Fruit fly (Drosophila melanogaster) whole organism, embryonic: Measurements from ENCODE around the gene sdt.

Source experiments
- C15 ChIP-seq: fragments of 200-800 bp; sonication (Bioruptor generic); IDR thresholded peaks from 3 replicates; pipeline ENCODE4 v1.3.6; 2022; ENCODE audit warnings: missing biosample characterization, missing genetic modification characterization
- CG1024 ChIP-seq: fragments of 200-800 bp; sonication (Bioruptor generic); IDR thresholded peaks from 2 replicates; pipeline ENCODE4 v1.3.6; 2022; ENCODE audit warnings: missing biosample characterization, missing genetic modification characterization
- CG10565 ChIP-seq: fragments of 200-800 bp; sonication (Bioruptor generic); optimal IDR thresholded peaks from 3 replicates; lab custom pipeline; 2016; ENCODE audit warnings: missing biosample characterization, mild to moderate bottlenecking, missing genetic modification characterization
- CG1647 ChIP-seq: fragments of 200-800 bp; sonication (Bioruptor generic); optimal IDR thresholded peaks from 3 replicates; lab custom pipeline; 2016; ENCODE audit warnings: missing biosample characterization, missing genetic modification characterization
- CG2875 ChIP-seq: fragments of 200-800 bp; sonication (Bioruptor generic); optimal IDR thresholded peaks from 2 replicates; lab custom pipeline; 2017; ENCODE audit warnings: missing biosample characterization, mild to moderate bottlenecking, missing genetic modification characterization, missing genetic modification reagents
- CG30403 ChIP-seq: fragments of 200-800 bp; sonication (Bioruptor generic); optimal IDR thresholded peaks from 3 replicates; lab custom pipeline; 2016; ENCODE audit warnings: missing biosample characterization, missing genetic modification characterization
- CG31365 ChIP-seq: fragments of 200-800 bp; sonication (Bioruptor generic); optimal IDR thresholded peaks from 2 replicates; lab custom pipeline; 2018; ENCODE audit warnings: missing biosample characterization, mild to moderate bottlenecking, missing genetic modification characterization
- CG31441 ChIP-seq: fragments of 200-800 bp; sonication (Bioruptor generic); IDR thresholded peaks from 2 replicates; pipeline ENCODE4 v1.3.6; 2022; ENCODE audit warnings: missing biosample characterization, missing genetic modification characterization
- CG3281 ChIP-seq: fragments of 200-800 bp; sonication (Bioruptor generic); optimal IDR thresholded peaks from 3 replicates; lab custom pipeline; 2017; ENCODE audit warnings: missing biosample characterization, mild to moderate bottlenecking, missing genetic modification characterization
- CG33557 ChIP-seq: fragments of 200-800 bp; sonication (Bioruptor generic); optimal IDR thresholded peaks from 2 replicates; lab custom pipeline; 2019; ENCODE audit warnings: missing biosample characterization, mild to moderate bottlenecking, missing genetic modification characterization, moderate library complexity
- CG42726 ChIP-seq: fragments of 200-800 bp; sonication (Bioruptor generic); IDR thresholded peaks from 2 replicates; pipeline ENCODE4 v1.3.6; 2022; ENCODE audit warnings: missing biosample characterization, missing genetic modification characterization; ENCODE audit not compliant: partially characterized antibody
- CG4617 ChIP-seq: fragments of 200-800 bp; sonication (Bioruptor generic); optimal IDR thresholded peaks from 3 replicates; lab custom pipeline; 2016; ENCODE audit warnings: missing biosample characterization, missing genetic modification characterization, borderline replicate concordance
- CG4730 ChIP-seq: fragments of 200-800 bp; sonication (Bioruptor generic); IDR thresholded peaks from 2 replicates; pipeline ENCODE4 v1.3.6; 2022; ENCODE audit warnings: missing biosample characterization, missing genetic modification characterization
- CG6791 ChIP-seq: fragments of 200-800 bp; sonication (Bioruptor generic); IDR thresholded peaks from 3 replicates; pipeline ENCODE4 v1.3.6; 2022; ENCODE audit warnings: missing biosample characterization, missing genetic modification characterization; ENCODE audit not compliant: partially characterized antibody
- CG7963 ChIP-seq: fragments of 200-800 bp; sonication (Bioruptor generic); IDR thresholded peaks from 3 replicates; pipeline ENCODE4 v1.3.6; 2022; ENCODE audit warnings: missing biosample characterization, missing genetic modification characterization; ENCODE audit not compliant: partially characterized antibody
- CG8281 ChIP-seq: fragments of 200-800 bp; sonication (Bioruptor generic); optimal IDR thresholded peaks from 2 replicates; lab custom pipeline; 2018; ENCODE audit warnings: missing biosample characterization, mild to moderate bottlenecking, missing genetic modification characterization, moderate library complexity
- CG8359 ChIP-seq: fragments of 200-800 bp; sonication (Bioruptor generic); optimal IDR thresholded peaks from 2 replicates; lab custom pipeline; 2017; ENCODE audit warnings: missing biosample characterization, mild to moderate bottlenecking, missing genetic modification characterization, borderline replicate concordance
- CG8388 ChIP-seq: fragments of 200-800 bp; sonication (Bioruptor generic); optimal IDR thresholded peaks from 2 replicates; lab custom pipeline; 2019; ENCODE audit warnings: missing biosample characterization, mild to moderate bottlenecking, missing genetic modification characterization, moderate library complexity
- CG8478 ChIP-seq: fragments of >200 bp; optimal IDR thresholded peaks from 2 replicates; lab custom pipeline; 2018
- CG8944 ChIP-seq: fragments of 200-800 bp; sonication (Bioruptor generic); optimal IDR thresholded peaks from 3 replicates; lab custom pipeline; 2016; ENCODE audit warnings: missing biosample characterization, missing genetic modification characterization
- CG9437 ChIP-seq: fragments of 200-800 bp; sonication (Bioruptor generic); optimal IDR thresholded peaks from 2 replicates; lab custom pipeline; 2018; ENCODE audit warnings: missing biosample characterization, mild to moderate bottlenecking, missing genetic modification characterization
- CG9609 ChIP-seq: fragments of 200-800 bp; sonication (Bioruptor generic); optimal IDR thresholded peaks from 3 replicates; lab custom pipeline; 2016; ENCODE audit warnings: missing biosample characterization, missing genetic modification characterization
- CG9817 ChIP-seq: fragments of 200-800 bp; sonication (Bioruptor generic); optimal IDR thresholded peaks from 2 replicates; lab custom pipeline; 2018; ENCODE audit warnings: missing biosample characterization, mild to moderate bottlenecking, missing genetic modification characterization, moderate library complexity
- CHES-1-like ChIP-seq: fragments of 200-800 bp; sonication (Bioruptor generic); optimal IDR thresholded peaks from 2 replicates; lab custom pipeline; 2016; ENCODE audit warnings: missing biosample characterization, missing genetic modification characterization
- Chrac-16 ChIP-seq: fragments of 200-800 bp; sonication (Bioruptor generic); optimal IDR thresholded peaks from 3 replicates; lab custom pipeline; 2016; ENCODE audit warnings: missing biosample characterization, missing genetic modification characterization
- CrebB ChIP-seq: fragments of 200-800 bp; sonication (Bioruptor generic); optimal IDR thresholded peaks from 3 replicates; lab custom pipeline; 2018; ENCODE audit warnings: missing biosample characterization, mild to moderate bottlenecking, missing genetic modification characterization
- E2f1 ChIP-seq: fragments of 200-800 bp; sonication (Bioruptor generic); IDR thresholded peaks from 2 replicates; pipeline ENCODE4 v1.3.6; 2022; ENCODE audit warnings: missing biosample characterization, missing genetic modification characterization
- Elba2 ChIP-seq: fragments of 200-800 bp; sonication (Bioruptor generic); optimal IDR thresholded peaks from 3 replicates; lab custom pipeline; 2016; ENCODE audit warnings: missing biosample characterization, missing genetic modification characterization
- Med ChIP-seq: fragments of 200-800 bp; sonication (Bioruptor generic); peaks from one replicate; lab custom pipeline; 2016; ENCODE audit warnings: missing biosample characterization, missing genetic modification characterization, mild to moderate bottlenecking, inconsistent platforms, moderate library complexity
- NC2β ChIP-seq: fragments of 200-800 bp; sonication (Bioruptor generic); optimal IDR thresholded peaks from 2 replicates; lab custom pipeline; 2016; ENCODE audit warnings: missing biosample characterization, missing genetic modification characterization
- Pdp1 ChIP-seq, 2 experiments: fragments of 200-800 bp; sonication (Bioruptor generic); optimal IDR thresholded peaks; 3 replicates each; lab custom pipeline; 2016; ENCODE audit warnings: missing biosample characterization in 2 of 2, missing genetic modification characterization in 2 of 2, mild to moderate bottlenecking in 1 of 2, moderate library complexity in 1 of 2
- Spps ChIP-seq: fragments of 200-800 bp; sonication (Bioruptor generic); optimal IDR thresholded peaks from 2 replicates; lab custom pipeline; 2018; ENCODE audit warnings: missing biosample characterization, mild to moderate bottlenecking, missing genetic modification characterization
- Sry-δ ChIP-seq: fragments of 200-800 bp; sonication (Bioruptor generic); optimal IDR thresholded peaks from 2 replicates; lab custom pipeline; 2016; ENCODE audit warnings: missing biosample characterization, missing genetic modification characterization
- ara ChIP-seq: fragments of 200-800 bp; sonication (Bioruptor generic); IDR thresholded peaks from 2 replicates; pipeline ENCODE4 v1.3.6; 2022; ENCODE audit warnings: missing biosample characterization, missing genetic modification characterization
- chif ChIP-seq, 2 experiments: fragments of 200-800 bp; sonication (Bioruptor generic); optimal IDR thresholded peaks; 3 replicates each; lab custom pipeline; 2016; ENCODE audit warnings: missing biosample characterization in 2 of 2, missing genetic modification characterization in 2 of 2
- dpn ChIP-seq, 2 experiments: fragments of 200-800 bp; sonication (Bioruptor generic); optimal IDR thresholded peaks; 3 replicates each; lab custom pipeline; 2016; ENCODE audit warnings: missing biosample characterization in 2 of 2, missing genetic modification characterization in 2 of 2
- esg ChIP-seq: fragments of 200-800 bp; sonication (Bioruptor generic); conservative IDR thresholded peaks from 2 replicates; pipeline ENCODE4 v1.3.6; 2022; ENCODE audit warnings: missing biosample characterization, missing genetic modification characterization
- ewg ChIP-seq: fragments of 200-800 bp; sonication (Bioruptor generic); optimal IDR thresholded peaks from 3 replicates; lab custom pipeline; 2017; ENCODE audit warnings: mild to moderate bottlenecking, missing biosample characterization, missing genetic modification reagents, missing genetic modification characterization
- gce ChIP-seq: fragments of 200-800 bp; sonication (Bioruptor generic); IDR thresholded peaks from 3 replicates; pipeline ENCODE4 v1.3.6; 2022; ENCODE audit warnings: missing biosample characterization, missing genetic modification characterization
- kay ChIP-seq: fragments of 200-800 bp; sonication (Bioruptor generic); optimal IDR thresholded peaks from 2 replicates; lab custom pipeline; 2016; ENCODE audit warnings: missing biosample characterization, missing genetic modification characterization
- lilli ChIP-seq: fragments of 200-800 bp; sonication (Bioruptor generic); optimal IDR thresholded peaks from 3 replicates; lab custom pipeline; 2016; ENCODE audit warnings: missing biosample characterization, missing genetic modification characterization
- nom ChIP-seq: fragments of 200-800 bp; sonication (Bioruptor generic); optimal IDR thresholded peaks from 2 replicates; lab custom pipeline; 2017; ENCODE audit warnings: missing biosample characterization, missing genetic modification characterization, mild to moderate bottlenecking, moderate library complexity, missing genetic modification reagents
- pan ChIP-seq, 4 experiments: fragments of >200 bp in 3 of 4; fragments of 200-800 bp in 1 of 4; sonication (Bioruptor generic) in 1 of 4; optimal IDR thresholded peaks in 3 of 4; IDR thresholded peaks in 1 of 4; 2 replicates each; pipeline versions ENCODE4 v1.3.6 to Lab custom; 2017 to 2022; ENCODE audit warnings: missing biosample characterization in 2 of 4, missing genetic modification characterization in 2 of 4, mixed read lengths in 1 of 4
- phol ChIP-seq: fragments of 200-800 bp; sonication (Bioruptor generic); optimal IDR thresholded peaks from 3 replicates; lab custom pipeline; 2018; ENCODE audit warnings: missing biosample characterization, mild to moderate bottlenecking, missing genetic modification characterization, moderate library complexity
- seq ChIP-seq: fragments of 200-800 bp; sonication (Bioruptor generic); IDR thresholded peaks from 2 replicates; pipeline ENCODE4 v1.3.6; 2022; ENCODE audit warnings: missing biosample characterization, missing genetic modification characterization
- sqz ChIP-seq: fragments of 200-800 bp; sonication (Bioruptor generic); optimal IDR thresholded peaks from 3 replicates; lab custom pipeline; 2018; ENCODE audit warnings: missing biosample characterization, mild to moderate bottlenecking, missing genetic modification characterization
- tup ChIP-seq: fragments of 200-800 bp; sonication (Bioruptor generic); optimal IDR thresholded peaks from 2 replicates; lab custom pipeline; 2016; ENCODE audit warnings: missing biosample characterization, mild to moderate bottlenecking, missing genetic modification characterization, moderate library complexity
- tx ChIP-seq: fragments of 200-800 bp; sonication (Bioruptor generic); optimal IDR thresholded peaks from 2 replicates; lab custom pipeline; 2016; ENCODE audit warnings: missing biosample characterization, missing genetic modification characterization
- vvl ChIP-seq: fragments of 200-800 bp; sonication (Bioruptor generic); IDR thresholded peaks from 2 replicates; pipeline ENCODE4 v1.3.6; 2022; ENCODE audit warnings: missing biosample characterization, missing genetic modification characterization
- z ChIP-seq: fragments of 200-800 bp; sonication (Bioruptor generic); IDR thresholded peaks from 3 replicates; pipeline ENCODE4 v1.3.6; 2022; ENCODE audit warnings: missing biosample characterization, missing genetic modification characterization
- zen2 ChIP-seq: fragments of 200-800 bp; sonication (Bioruptor generic); IDR thresholded peaks from 3 replicates; pipeline ENCODE4 v1.3.6; 2022; ENCODE audit warnings: missing biosample characterization, missing genetic modification characterization; ENCODE audit not compliant: partially characterized antibody

Gene sdt

dm6 chrX:8243251-8243650 is 64.9 kb downstream of the sdt start (continued):
- no peak for TF ChIP-seq z (GFP tag; lab: Robert Waterston, UW)
- TF ChIP-seq CG3281, result no peak
- no peak for TF ChIP-seq Chrac-16 (GFP tag; lab: Kevin White, UChicago)
- TF ChIP-seq ewg, result peak; percentile 8
- TF ChIP-seq Elba2 (GFP tag; lab: Kevin White, UChicago), result peak; percentile 69
- 0 out of 3 replicates have a peak, but pooled peaks have one; percentile 33 for TF ChIP-seq zen2 (GFP tag; lab: Robert Waterston, UW)
- TF ChIP-seq CrebB (tag; lab: Kevin White, UChicago), result no peak
- TF ChIP-seq Sry-δ (GFP tag; lab: Kevin White, UChicago), result peak; percentile 21
- no peak for TF ChIP-seq lilli (GFP tag; lab: Kevin White, UChicago)
- no peak for TF ChIP-seq CG31441 (GFP tag; lab: Robert Waterston, UW)
- peak; percentile 45; the same call in 1 of the 3 replicates for TF ChIP-seq CG6791 (GFP tag; lab: Robert Waterston, UW)
- TF ChIP-seq CG42726 (GFP tag; lab: Robert Waterston, UW), result no peak
- TF ChIP-seq CG8281, result no peak
- no peak for TF ChIP-seq CG8478 (lab: Kevin White, UChicago)
- no peak for TF ChIP-seq kay (GFP tag; lab: Kevin White, UChicago)
- no peak for TF ChIP-seq pan (optimal IDR thresholded peaks at IDR 0.05; lab: Kevin White, UChicago)
- no peak for TF ChIP-seq pan (GFP tag; optimal IDR thresholded peaks at IDR 0.05 in 1 of 2, IDR thresholded peaks at IDR 0.05 in 1 of 2)
- no peak for TF ChIP-seq phol (tag; lab: Kevin White, UChicago)
- TF ChIP-seq CG9437 (GFP tag; lab: Kevin White, UChicago), result peak; percentile 63
- peak in 1 of 2 experiments; percentile 93 for TF ChIP-seq Pdp1 (GFP tag; optimal IDR thresholded peaks at IDR 0.05; lab: Kevin White, UChicago)
- TF ChIP-seq CG2875 (GFP tag; lab: Kevin White, UChicago), result no peak
- no peak for TF ChIP-seq CG8388 (GFP tag; lab: Kevin White, UChicago)
- TF ChIP-seq dpn (GFP tag; optimal IDR thresholded peaks at IDR 0.05; lab: Kevin White, UChicago), result no peak
- no peak for TF ChIP-seq CG9817 (tag; lab: Kevin White, UChicago)
- no peak for TF ChIP-seq CG8359
- TF ChIP-seq chif (GFP tag; optimal IDR thresholded peaks at IDR 0.05; lab: Kevin White, UChicago), result no peak
- TF ChIP-seq CG9609 (GFP tag; lab: Kevin White, UChicago), result no peak
- TF ChIP-seq sqz (GFP tag; lab: Kevin White, UChicago), result no peak
- TF ChIP-seq CG1024 (GFP tag; lab: Robert Waterston, UW), result no peak
- TF ChIP-seq E2f1, result no peak
- TF ChIP-seq ara, result no peak
- no peak for TF ChIP-seq esg
- no peak for TF ChIP-seq CG30403
- TF ChIP-seq C15, result no peak
- no peak for TF ChIP-seq vvl
- no peak for TF ChIP-seq seq (GFP tag; lab: Robert Waterston, UW)
- no peak for TF ChIP-seq CG7963 (GFP tag; lab: Robert Waterston, UW)
- TF ChIP-seq CG4617 (GFP tag; lab: Kevin White, UChicago), result no peak
- no peak for TF ChIP-seq CG10565 (GFP tag; lab: Kevin White, UChicago)
- TF ChIP-seq CG31365, result no peak
- no peak for TF ChIP-seq CG1647
- no peak for TF ChIP-seq CHES-1-like (GFP tag; lab: Kevin White, UChicago)
- peak; percentile 11 for TF ChIP-seq nom (GFP tag; lab: Kevin White, UChicago)
- TF ChIP-seq CG8944 (GFP tag; lab: Kevin White, UChicago), result no peak
- TF ChIP-seq NC2β, result no peak
- no peak for TF ChIP-seq gce
- no peak for TF ChIP-seq tup
- no peak for TF ChIP-seq Spps (tag; lab: Kevin White, UChicago)
- TF ChIP-seq Med (GFP tag; lab: Kevin White, UChicago), result peak; percentile 65
- TF ChIP-seq CG4730 (GFP tag; lab: Robert Waterston, UW), result no peak
- TF ChIP-seq CG33557 (GFP tag; lab: Kevin White, UChicago), result no peak
- TF ChIP-seq tx (GFP tag; lab: Kevin White, UChicago), result no peak
